Fruit fly (Drosophila melanogaster): ENCODE data around the gene CG46383.

The CG46383 gene

dm6 chr3R:15972298-15972978, 21.7 kb upstream of the CG46383 start, which contains the start of gene mor (continued):
- TF ChIP-seq tll (GFP tag; optimal IDR thresholded peaks at IDR 0.05) (peak in 1 of 2 experiments; percentile 39), salm (tag; optimal IDR thresholded peaks at IDR 0.05) (no peak), odd (GFP tag; optimal IDR thresholded peaks at IDR 0.05) (peak; percentile 23), CG13894 (tag; optimal IDR thresholded peaks at IDR 0.05) (no peak), dpn (GFP tag; optimal IDR thresholded peaks at IDR 0.05) (no peak), CHES-1-like (GFP tag; optimal IDR thresholded peaks at IDR 0.05) (peak; percentile 53), nom (GFP tag; optimal IDR thresholded peaks at IDR 0.05) (peak; percentile 26), Jarid2 (GFP tag; optimal IDR thresholded peaks at IDR 0.05) (no peak), CG9932 (GFP tag; IDR thresholded peaks at IDR 0.05) (no peak), CTCF (GFP tag; optimal IDR thresholded peaks at IDR 0.05) (peak; percentile 38)

- TF ChIP-seq CG34376 (GFP tag; optimal IDR thresholded peaks at IDR 0.05) = no peak
- TF ChIP-seq CG10979 (tag; optimal IDR thresholded peaks at IDR 0.05) = peak; percentile 23
- TF ChIP-seq seq (GFP tag; IDR thresholded peaks at IDR 0.05) = peak; percentile 65; the same call in 1 of the 2 replicates
- no peak for TF ChIP-seq CG15011 (GFP tag; optimal IDR thresholded peaks at IDR 0.05)
- TF ChIP-seq Atf-2 (GFP tag; optimal IDR thresholded peaks at IDR 0.05) = peak; percentile 76
- TF ChIP-seq CG11695 (GFP tag; IDR thresholded peaks at IDR 0.05) = no peak
- TF ChIP-seq Xrp1 (GFP tag; IDR thresholded peaks at IDR 0.05) = peak; percentile 40; the same call in 1 of the 2 replicates
- TF ChIP-seq CrebB (tag; optimal IDR thresholded peaks at IDR 0.05) = peak; percentile 65
- no peak for TF ChIP-seq CG10565 (GFP tag; optimal IDR thresholded peaks at IDR 0.05)
- TF ChIP-seq dm (GFP tag; optimal IDR thresholded peaks at IDR 0.05) = peak; percentile 71
- no peak for TF ChIP-seq CG8281 (tag; optimal IDR thresholded peaks at IDR 0.05)
- TF ChIP-seq CG33557 (GFP tag; optimal IDR thresholded peaks at IDR 0.05) = peak; percentile 80
- peak; percentile 15 for TF ChIP-seq CG17912 (GFP tag; optimal IDR thresholded peaks at IDR 0.05)
- no peak for TF ChIP-seq repo (GFP tag; optimal IDR thresholded peaks at IDR 0.05)
- TF ChIP-seq Dfd (GFP tag; optimal IDR thresholded peaks at IDR 0.05) = no peak
- TF ChIP-seq CG14050 (GFP tag; IDR thresholded peaks at IDR 0.05) = peak; percentile 63
- TF ChIP-seq klu (GFP tag; IDR thresholded peaks at IDR 0.05) = no peak
- TF ChIP-seq CG15073 (GFP tag; optimal IDR thresholded peaks at IDR 0.05) = peak; percentile 4
- no peak for TF ChIP-seq CG32772 (GFP tag; IDR thresholded peaks at IDR 0.05)
- TF ChIP-seq CG14710 (tag; optimal IDR thresholded peaks at IDR 0.05) = peak; percentile 56
- TF ChIP-seq pzg (GFP tag; optimal IDR thresholded peaks at IDR 0.05) = peak; percentile 71
- TF ChIP-seq CG2116 (GFP tag; optimal IDR thresholded peaks at IDR 0.05) = peak; percentile 99
- no peak for TF ChIP-seq cg (GFP tag; optimal IDR thresholded peaks at IDR 0.05)
- TF ChIP-seq CG9437 (GFP tag; optimal IDR thresholded peaks at IDR 0.05) = peak; percentile 73
- no peak for TF ChIP-seq Lpt (GFP tag; optimal IDR thresholded peaks at IDR 0.05)
- TF ChIP-seq emc (GFP tag; optimal IDR thresholded peaks at IDR 0.05) = peak; percentile 16
- TF ChIP-seq CG5180 (GFP tag; optimal IDR thresholded peaks at IDR 0.05) = no peak
- TF ChIP-seq slou (GFP tag; optimal IDR thresholded peaks at IDR 0.05) = peak; percentile 74
- TF ChIP-seq Dad (GFP tag; optimal IDR thresholded peaks at IDR 0.05) = no peak
- peak; percentile 46 for TF ChIP-seq disco-r (GFP tag; optimal IDR thresholded peaks at IDR 0.05)
- no peak; the same call in 1 of the 2 replicates for TF ChIP-seq Ravus (GFP tag; IDR thresholded peaks at IDR 0.05)
- no peak for TF ChIP-seq CG16779 (GFP tag; IDR thresholded peaks at IDR 0.05)
- TF ChIP-seq CG3838 (GFP tag; optimal IDR thresholded peaks at IDR 0.05) = peak; percentile 63
- TF ChIP-seq CHES-1-like (GFP tag; optimal IDR thresholded peaks at IDR 0.05) = peak; percentile 81
- peak; percentile 77 for TF ChIP-seq pum (GFP tag; optimal IDR thresholded peaks at IDR 0.05)
- TF ChIP-seq jigr1 (GFP tag; IDR thresholded peaks at IDR 0.05) = no peak; the same call in 2 of the 3 replicates
- TF ChIP-seq yki (optimal IDR thresholded peaks at IDR 0.05) = no peak
- no peak for TF ChIP-seq CG7745 (tag; optimal IDR thresholded peaks at IDR 0.05)
- TF ChIP-seq NfI (GFP tag; optimal IDR thresholded peaks at IDR 0.05) = peak; percentile 84
- TF ChIP-seq CG4360 (GFP tag; IDR thresholded peaks at IDR 0.05) = no peak
- TF ChIP-seq nom (GFP tag; optimal IDR thresholded peaks at IDR 0.05) = peak; percentile 5
Observed at dm6 chr3R:15965169-15965568, 14.4 kb upstream of the CG46383 start, which contains the start of the genes CG32856 and Rbf2. Gene CG32856 (minus strand): TSS chr3R:15965351. Gene Rbf2 (plus strand): TSS chr3R:15965446.

Measured in whole organism, embryonic.